Fruit fly (Drosophila melanogaster) whole organism, embryonic: ENCODE data around the gene Ssu72.

Experiments
- B-H1 ChIP-seq: fragments of 200-800 bp; sonication (Bioruptor generic); IDR thresholded peaks from 3 replicates; pipeline ENCODE4 v1.3.6; 2022; ENCODE audit warnings: missing biosample characterization, missing genetic modification characterization
- BEAF-32 ChIP-seq: fragments of 200-800 bp; sonication (Bioruptor generic); optimal IDR thresholded peaks from 3 replicates; lab custom pipeline; 2017; ENCODE audit warnings: missing biosample characterization, missing genetic modification characterization, mild to moderate bottlenecking, moderate library complexity, missing genetic modification reagents
- CG11247 ChIP-seq: fragments of 200-800 bp; sonication (Bioruptor generic); IDR thresholded peaks from 2 replicates; pipeline ENCODE4 v1.3.6; 2022; ENCODE audit warnings: missing biosample characterization, missing genetic modification characterization
- CG11560 ChIP-seq: fragments of 200-800 bp; sonication (Bioruptor generic); IDR thresholded peaks from 3 replicates; pipeline ENCODE4 v1.3.6; 2022; ENCODE audit warnings: missing biosample characterization, missing genetic modification characterization
- CG11696 ChIP-seq: fragments of 200-800 bp; sonication (Bioruptor generic); IDR thresholded peaks from 2 replicates; pipeline ENCODE4 v1.3.6; 2022; ENCODE audit warnings: missing biosample characterization, missing genetic modification characterization
- CG12236 ChIP-seq: fragments of 200-800 bp; sonication (Bioruptor generic); optimal IDR thresholded peaks from 2 replicates; lab custom pipeline; 2016; ENCODE audit warnings: missing biosample characterization, missing genetic modification characterization
- CG12769 ChIP-seq: fragments of 200-800 bp; sonication (Bioruptor generic); optimal IDR thresholded peaks from 2 replicates; lab custom pipeline; 2019; ENCODE audit warnings: missing biosample characterization, mild to moderate bottlenecking, missing genetic modification characterization, moderate library complexity
- CG15479 ChIP-seq: fragments of 200-800 bp; sonication (Bioruptor generic); optimal IDR thresholded peaks from 3 replicates; lab custom pipeline; 2019; ENCODE audit warnings: missing biosample characterization, mild to moderate bottlenecking, missing genetic modification characterization, moderate library complexity
- CG1647 ChIP-seq: fragments of 200-800 bp; sonication (Bioruptor generic); optimal IDR thresholded peaks from 3 replicates; lab custom pipeline; 2016; ENCODE audit warnings: missing biosample characterization, missing genetic modification characterization
- CG16813 ChIP-seq: fragments of 200-800 bp; sonication (Bioruptor generic); IDR thresholded peaks from 3 replicates; pipeline ENCODE4 v1.3.6; 2022; ENCODE audit warnings: missing biosample characterization, missing genetic modification characterization; ENCODE audit not compliant: partially characterized antibody
- CG16863 ChIP-seq: fragments of 200-800 bp; sonication (Bioruptor generic); optimal IDR thresholded peaks from 3 replicates; lab custom pipeline; 2016; ENCODE audit warnings: missing biosample characterization, missing genetic modification characterization
- CG17328 ChIP-seq: fragments of 200-800 bp; sonication (Bioruptor generic); IDR thresholded peaks from 2 replicates; pipeline ENCODE4 v1.3.6; 2022; ENCODE audit warnings: missing biosample characterization, missing genetic modification characterization
- CG17912 ChIP-seq: fragments of 200-800 bp; sonication (Bioruptor generic); optimal IDR thresholded peaks from 2 replicates; lab custom pipeline; 2018; ENCODE audit warnings: missing biosample characterization, mild to moderate bottlenecking, missing genetic modification characterization
- CG2116 ChIP-seq: fragments of 200-800 bp; sonication (Bioruptor generic); optimal IDR thresholded peaks from 3 replicates; lab custom pipeline; 2018; ENCODE audit warnings: missing biosample characterization, mild to moderate bottlenecking, missing genetic modification characterization
- CG2199 ChIP-seq: fragments of 200-800 bp; sonication (Bioruptor generic); IDR thresholded peaks from 3 replicates; pipeline ENCODE4 v1.3.6; 2022; ENCODE audit warnings: missing biosample characterization, missing genetic modification characterization
- CG2678 ChIP-seq: fragments of 200-800 bp; sonication (Bioruptor generic); optimal IDR thresholded peaks from 3 replicates; lab custom pipeline; 2019; ENCODE audit warnings: missing biosample characterization, mild to moderate bottlenecking, missing genetic modification characterization, moderate library complexity
- CG31441 ChIP-seq: fragments of 200-800 bp; sonication (Bioruptor generic); IDR thresholded peaks from 2 replicates; pipeline ENCODE4 v1.3.6; 2022; ENCODE audit warnings: missing biosample characterization, missing genetic modification characterization
- CG32767 ChIP-seq: fragments of 200-800 bp; sonication (Bioruptor generic); IDR thresholded peaks from 2 replicates; pipeline ENCODE4 v1.3.6; 2022; ENCODE audit warnings: missing biosample characterization, missing genetic modification characterization
- CG34224 ChIP-seq: fragments of 200-800 bp; sonication (Bioruptor generic); IDR thresholded peaks from 3 replicates; pipeline ENCODE4 v1.3.6; 2022; ENCODE audit warnings: missing biosample characterization, missing genetic modification characterization; ENCODE audit not compliant: partially characterized antibody
- CG3838 ChIP-seq: fragments of 200-800 bp; sonication (Bioruptor generic); optimal IDR thresholded peaks from 3 replicates; lab custom pipeline; 2016; ENCODE audit warnings: missing biosample characterization, missing genetic modification characterization
- CG3995 ChIP-seq: fragments of 200-800 bp; sonication (Bioruptor generic); optimal IDR thresholded peaks from 3 replicates; lab custom pipeline; 2016; ENCODE audit warnings: missing biosample characterization, missing genetic modification characterization
- CG4820 ChIP-seq: fragments of 200-800 bp; sonication (Bioruptor generic); optimal IDR thresholded peaks from 3 replicates; lab custom pipeline; 2016; ENCODE audit warnings: missing biosample characterization, missing genetic modification characterization
- CG6654 ChIP-seq: fragments of 200-800 bp; sonication (Bioruptor generic); optimal IDR thresholded peaks from 2 replicates; lab custom pipeline; 2017; ENCODE audit warnings: missing biosample characterization, mild to moderate bottlenecking, missing genetic modification characterization
- CG7372 ChIP-seq: fragments of 200-800 bp; sonication (Bioruptor generic); IDR thresholded peaks from 2 replicates; pipeline ENCODE4 v1.3.6; 2022; ENCODE audit warnings: missing biosample characterization, missing genetic modification characterization
- CG8765 ChIP-seq: fragments of 200-800 bp; sonication (Bioruptor generic); IDR thresholded peaks from 2 replicates; pipeline ENCODE4 v1.3.6; 2022; ENCODE audit warnings: missing biosample characterization, missing genetic modification characterization
- CG9817 ChIP-seq: fragments of 200-800 bp; sonication (Bioruptor generic); optimal IDR thresholded peaks from 2 replicates; lab custom pipeline; 2018; ENCODE audit warnings: missing biosample characterization, mild to moderate bottlenecking, missing genetic modification characterization, moderate library complexity
- CG9932 ChIP-seq: fragments of 200-800 bp; sonication (Bioruptor generic); IDR thresholded peaks from 2 replicates; pipeline ENCODE4 v1.3.6; 2022; ENCODE audit warnings: missing biosample characterization, missing genetic modification characterization
- CTCF ChIP-seq: fragments of 200-800 bp; sonication (Bioruptor generic); optimal IDR thresholded peaks from 2 replicates; lab custom pipeline; 2017; ENCODE audit warnings: missing biosample characterization, mild to moderate bottlenecking, missing genetic modification characterization, moderate library complexity
- Drgx ChIP-seq: fragments of 200-800 bp; sonication (Bioruptor generic); IDR thresholded peaks from 2 replicates; pipeline ENCODE4 v1.3.6; 2022; ENCODE audit warnings: missing biosample characterization, missing genetic modification characterization
- E2f2 ChIP-seq: fragments of 200-800 bp; sonication (Bioruptor generic); IDR thresholded peaks from 2 replicates; pipeline ENCODE4 v1.3.6; 2022; ENCODE audit warnings: missing biosample characterization, missing genetic modification characterization
- Fer3 ChIP-seq: fragments of 200-800 bp; sonication (Bioruptor generic); optimal IDR thresholded peaks from 2 replicates; lab custom pipeline; 2018; ENCODE audit warnings: missing biosample characterization, mild to moderate bottlenecking, missing genetic modification characterization, moderate library complexity
- HHEX ChIP-seq: fragments of 200-800 bp; sonication (Bioruptor generic); optimal IDR thresholded peaks from 3 replicates; lab custom pipeline; 2017; ENCODE audit warnings: missing biosample characterization, mild to moderate bottlenecking, missing genetic modification characterization, missing genetic modification reagents
- HLH54F ChIP-seq: fragments of 200-800 bp; sonication (Bioruptor generic); optimal IDR thresholded peaks from 3 replicates; lab custom pipeline; 2016; ENCODE audit warnings: missing biosample characterization, missing genetic modification characterization
- Hr51 ChIP-seq, 2 experiments: fragments of 200-800 bp; sonication (Bioruptor generic); optimal IDR thresholded peaks; 2 replicates in 1 of 2; 3 replicates in 1 of 2; lab custom pipeline; 2016 to 2018; ENCODE audit warnings: missing biosample characterization in 2 of 2, missing genetic modification characterization in 2 of 2, mild to moderate bottlenecking in 1 of 2, moderate library complexity in 1 of 2
- Jarid2 ChIP-seq: fragments of 200-800 bp; sonication (Bioruptor generic); optimal IDR thresholded peaks from 3 replicates; lab custom pipeline; 2017; ENCODE audit warnings: mild to moderate bottlenecking, missing biosample characterization, missing genetic modification reagents, missing genetic modification characterization
- Lhr ChIP-seq: fragments of 200-800 bp; sonication (Bioruptor generic); optimal IDR thresholded peaks from 3 replicates; lab custom pipeline; 2017; ENCODE audit warnings: mild to moderate bottlenecking, missing biosample characterization, missing genetic modification reagents, missing genetic modification characterization
- Max ChIP-seq: fragments of 200-800 bp; sonication (Bioruptor generic); optimal IDR thresholded peaks from 2 replicates; lab custom pipeline; 2016; ENCODE audit warnings: missing biosample characterization, mild to moderate bottlenecking, missing genetic modification characterization
- Nf-YB ChIP-seq: fragments of 200-800 bp; sonication (Bioruptor generic); optimal IDR thresholded peaks from 3 replicates; lab custom pipeline; 2019; ENCODE audit warnings: missing biosample characterization, mild to moderate bottlenecking, missing genetic modification characterization, moderate library complexity
- Oli ChIP-seq: fragments of 200-800 bp; sonication (Bioruptor generic); optimal IDR thresholded peaks from 2 replicates; lab custom pipeline; 2018; ENCODE audit warnings: missing biosample characterization, mild to moderate bottlenecking, missing genetic modification characterization, moderate library complexity
- Ravus ChIP-seq: fragments of 200-800 bp; sonication (Bioruptor generic); IDR thresholded peaks from 2 replicates; pipeline ENCODE4 v1.3.6; 2022; ENCODE audit warnings: missing biosample characterization, missing genetic modification characterization
- Ssrp ChIP-seq: fragments of 200-800 bp; sonication (Bioruptor generic); optimal IDR thresholded peaks from 2 replicates; lab custom pipeline; 2018; ENCODE audit warnings: missing biosample characterization, mild to moderate bottlenecking, missing genetic modification characterization, moderate library complexity
- Xrp1 ChIP-seq: fragments of 200-800 bp; sonication (Bioruptor generic); IDR thresholded peaks from 2 replicates; pipeline ENCODE4 v1.3.6; 2022; ENCODE audit warnings: missing biosample characterization, missing genetic modification characterization
- danr ChIP-seq: fragments of 200-800 bp; sonication (Bioruptor generic); IDR thresholded peaks from 2 replicates; pipeline ENCODE4 v1.3.6; 2022; ENCODE audit warnings: missing biosample characterization, missing genetic modification characterization
- dpn ChIP-seq, 2 experiments: fragments of 200-800 bp; sonication (Bioruptor generic); optimal IDR thresholded peaks; 3 replicates each; lab custom pipeline; 2016; ENCODE audit warnings: missing biosample characterization in 2 of 2, missing genetic modification characterization in 2 of 2
- en ChIP-seq: fragments of 200-800 bp; sonication (Bioruptor generic); optimal IDR thresholded peaks from 2 replicates; lab custom pipeline; 2016; ENCODE audit warnings: missing biosample characterization, missing genetic modification characterization
- fd3F ChIP-seq: fragments of 200-800 bp; sonication (Bioruptor generic); optimal IDR thresholded peaks from 2 replicates; lab custom pipeline; 2018; ENCODE audit warnings: missing biosample characterization, mild to moderate bottlenecking, missing genetic modification characterization, moderate library complexity
- fu2 ChIP-seq: fragments of 200-800 bp; sonication (Bioruptor generic); optimal IDR thresholded peaks from 2 replicates; lab custom pipeline; 2016; ENCODE audit warnings: missing biosample characterization, missing genetic modification characterization
- insv ChIP-seq, 2 experiments: fragments of 200-800 bp; sonication (Bioruptor generic); optimal IDR thresholded peaks; 3 replicates each; lab custom pipeline; 2016 to 2018; ENCODE audit warnings: missing biosample characterization in 2 of 2, missing genetic modification characterization in 2 of 2
- jigr1 ChIP-seq: fragments of 200-800 bp; sonication (Bioruptor generic); IDR thresholded peaks from 3 replicates; pipeline ENCODE4 v1.3.6; 2022; ENCODE audit warnings: missing biosample characterization, missing genetic modification characterization
- sens ChIP-seq: fragments of 200-800 bp; sonication (Bioruptor generic); peaks from one replicate; lab custom pipeline; 2016; ENCODE audit warnings: missing biosample characterization, missing genetic modification characterization
- tap ChIP-seq: fragments of 200-800 bp; optimal IDR thresholded peaks from 3 replicates; lab custom pipeline; 2019; ENCODE audit warnings: missing biosample characterization, mild to moderate bottlenecking, missing genetic modification characterization, moderate library complexity
- vvl ChIP-seq: fragments of 200-800 bp; sonication (Bioruptor generic); IDR thresholded peaks from 2 replicates; pipeline ENCODE4 v1.3.6; 2022; ENCODE audit warnings: missing biosample characterization, missing genetic modification characterization

The Ssu72 gene

DNA sequence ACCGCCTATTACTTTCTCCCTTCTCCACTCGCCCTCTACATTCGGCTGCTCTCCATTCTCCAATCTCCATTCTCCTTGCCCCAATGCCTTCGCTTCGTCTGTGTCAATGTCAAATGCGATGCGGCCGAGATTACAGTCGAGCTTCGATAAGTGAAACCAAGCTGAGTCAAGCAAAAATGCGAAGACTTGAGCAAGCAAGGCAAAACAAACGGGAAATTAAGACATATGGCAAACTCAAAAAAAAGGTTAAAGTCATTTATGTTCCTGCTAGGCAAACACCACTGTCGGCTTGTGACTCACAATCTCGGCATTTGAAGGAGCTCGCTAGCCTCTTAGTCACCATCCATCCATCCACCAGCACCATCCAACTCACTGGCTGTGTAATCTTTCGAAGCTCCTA, 4.0 kb downstream of the Ssu72 start (continued):
- peak; percentile 96 for TF ChIP-seq CG17912 (GFP tag; lab: Kevin White, UChicago)
- peak; percentile 80 for TF ChIP-seq E2f2
- peak; percentile 77 for TF ChIP-seq Ravus (GFP tag; lab: Robert Waterston, UW)
- TF ChIP-seq CG2116 (GFP tag; lab: Kevin White, UChicago) = peak; percentile 74
- peak; percentile 86 for TF ChIP-seq danr (GFP tag; lab: Robert Waterston, UW)
- TF ChIP-seq Nf-YB (GFP tag; lab: Kevin White, UChicago) = peak; percentile 84
- peak; percentile 97 for TF ChIP-seq Xrp1 (GFP tag; lab: Robert Waterston, UW)
- peak; percentile 90 for TF ChIP-seq Lhr (GFP tag; lab: Kevin White, UChicago)
- TF ChIP-seq CG11247 = peak; percentile 93
- peak; percentile 73 for TF ChIP-seq CG3995
- TF ChIP-seq vvl = peak; percentile 98
- TF ChIP-seq CG4820 (GFP tag; lab: Kevin White, UChicago) = peak; percentile 95
- no peak for TF ChIP-seq CG34224 (GFP tag; lab: Robert Waterston, UW)
- peak; percentile 93 to 96 for TF ChIP-seq Hr51 (GFP tag; optimal IDR thresholded peaks at IDR 0.05; lab: Kevin White, UChicago)
- peak; percentile 96 for TF ChIP-seq fu2 (GFP tag; lab: Kevin White, UChicago)
- peak; percentile 54 for TF ChIP-seq Jarid2 (GFP tag; lab: Kevin White, UChicago)
- TF ChIP-seq en = peak; percentile 96
- peak; percentile 96 for TF ChIP-seq HLH54F (GFP tag; lab: Kevin White, UChicago)
- TF ChIP-seq CG12769 (tag; lab: Kevin White, UChicago) = peak; percentile 98
- peak; percentile 89 for TF ChIP-seq B-H1 (GFP tag; lab: Robert Waterston, UW)
- peak; percentile 91 for TF ChIP-seq CG31441 (GFP tag; lab: Robert Waterston, UW)
- no peak for TF ChIP-seq CG15479 (GFP tag; lab: Kevin White, UChicago)
- TF ChIP-seq Fer3 (tag; lab: Kevin White, UChicago) = peak; percentile 93
- TF ChIP-seq CG16863 (GFP tag; lab: Kevin White, UChicago) = peak; percentile 98
- TF ChIP-seq CG9817 (tag; lab: Kevin White, UChicago) = peak; percentile 97
- TF ChIP-seq CG11696 (GFP tag; lab: Robert Waterston, UW) = peak; percentile 78
- peak; percentile 86 for TF ChIP-seq CG7372
- TF ChIP-seq CG12236 = peak; percentile 96
- peak; percentile 88 for TF ChIP-seq Max (GFP tag; lab: Kevin White, UChicago)
- TF ChIP-seq Drgx (GFP tag; lab: Robert Waterston, UW) = peak; percentile 96
- no peak for TF ChIP-seq CG16813
- peak; percentile 89 for TF ChIP-seq CG3838
- peak; percentile 78 for TF ChIP-seq CG6654
- TF ChIP-seq CG2199 (GFP tag; lab: Robert Waterston, UW) = peak; percentile 88; the same call in 2 of the 3 replicates
- peak; percentile 86 for TF ChIP-seq tap (tag; lab: Kevin White, UChicago)
- peak; percentile 98 for TF ChIP-seq dpn (GFP tag; optimal IDR thresholded peaks at IDR 0.05; lab: Kevin White, UChicago)
- TF ChIP-seq CTCF (GFP tag; lab: Kevin White, UChicago) = peak; percentile 56
- TF ChIP-seq CG1647 (GFP tag; lab: Kevin White, UChicago) = peak; percentile 94
- peak; percentile 88 for TF ChIP-seq CG32767 (GFP tag; lab: Robert Waterston, UW)
- peak; percentile 98 for TF ChIP-seq CG17328 (GFP tag; lab: Robert Waterston, UW)
- TF ChIP-seq CG11560 (tag; lab: Robert Waterston, UW) = peak; percentile 85
- TF ChIP-seq CG9932 (GFP tag; lab: Robert Waterston, UW) = peak; percentile 97
- TF ChIP-seq insv (GFP tag; optimal IDR thresholded peaks at IDR 0.05; lab: Kevin White, UChicago) = peak; percentile 12 to 67
- TF ChIP-seq BEAF-32 (GFP tag; lab: Kevin White, UChicago) = peak; percentile 18
- peak; percentile 91 for TF ChIP-seq HHEX (GFP tag; lab: Kevin White, UChicago)
- peak; percentile 96 for TF ChIP-seq Oli (tag; lab: Kevin White, UChicago)
- peak; percentile 95 for TF ChIP-seq CG2678 (tag; lab: Kevin White, UChicago)
- peak; percentile 94 for TF ChIP-seq fd3F (GFP tag; lab: Kevin White, UChicago)
- peak; percentile 100 for TF ChIP-seq sens (GFP tag; lab: Kevin White, UChicago)
- TF ChIP-seq jigr1 = peak; percentile 64; the same call in 2 of the 3 replicates
- peak; percentile 89 for TF ChIP-seq CG8765 (GFP tag; lab: Robert Waterston, UW)
- peak; percentile 95 for TF ChIP-seq Ssrp (tag; lab: Kevin White, UChicago)
